Worm (Caenorhabditis elegans) whole organism, late embryonic: ENCODE measurements around the gene C28G1.10.
A peak's percentile ranks its signal among the peaks of the same experiment; 100 is the strongest.

Source experiments
- K02D7.2 ChIP-seq: sonication (generic microtip); optimal IDR thresholded peaks from 2 replicates; lab custom pipeline; 2017; ENCODE audit warnings: mild to moderate bottlenecking, missing genetic modification characterization, missing compliant biosample characterization
- ceh-31 ChIP-seq: sonication (generic microtip); optimal IDR thresholded peaks from 2 replicates; lab custom pipeline; 2016; ENCODE audit warnings: missing genetic modification characterization, missing compliant biosample characterization
- elt-2 ChIP-seq: sonication (generic microtip); optimal IDR thresholded peaks from 2 replicates; lab custom pipeline; 2016; ENCODE audit warnings: missing genetic modification reagents, missing genetic modification characterization, missing compliant biosample characterization
- ets-4 ChIP-seq: sonication (generic microtip); optimal IDR thresholded peaks from 2 replicates; lab custom pipeline; 2016; ENCODE audit warnings: missing genetic modification characterization, missing compliant biosample characterization
- eyg-1 ChIP-seq: sonication (generic microtip); optimal IDR thresholded peaks from 2 replicates; lab custom pipeline; 2016; ENCODE audit warnings: missing genotype, missing genetic modification characterization, missing compliant biosample characterization
- hlh-30 ChIP-seq: sonication (generic microtip); optimal IDR thresholded peaks from 2 replicates; lab custom pipeline; 2017; ENCODE audit warnings: antibody characterized with exemption, missing genetic modification characterization, missing compliant biosample characterization; ENCODE audit not compliant: insufficient read depth
- hlh-6 ChIP-seq: sonication (generic microtip); optimal IDR thresholded peaks from 2 replicates; lab custom pipeline; 2016; ENCODE audit warnings: missing genotype, missing genetic modification characterization, missing compliant biosample characterization
- mec-3 ChIP-seq: sonication (generic microtip); optimal IDR thresholded peaks from 2 replicates; lab custom pipeline; 2016; ENCODE audit warnings: borderline replicate concordance, missing genetic modification characterization, missing compliant biosample characterization
- nhr-11 ChIP-seq: fragments of 150-350 bp; optimal IDR thresholded peaks from 2 replicates; lab custom pipeline; 2014; ENCODE audit warnings: missing biosample characterization, missing genetic modification characterization
- pha-4 ChIP-seq: fragments of 150-350 bp; optimal IDR thresholded peaks from 2 replicates; lab custom pipeline; 2018; ENCODE audit warnings: missing biosample characterization, missing genetic modification reagents, missing genetic modification characterization
- rnt-1 ChIP-seq: sonication (generic microtip); optimal IDR thresholded peaks from 2 replicates; lab custom pipeline; 2016; ENCODE audit warnings: missing genetic modification characterization, missing compliant biosample characterization
- ztf-16 ChIP-seq: sonication (generic microtip); optimal IDR thresholded peaks from 2 replicates; lab custom pipeline; 2017; ENCODE audit warnings: missing genetic modification characterization, missing compliant biosample characterization

- TF ChIP-seq ets-4 (no peak), K02D7.2 (tag; lab: Kevin White, UChicago) (no peak), nhr-11 (tag; lab: Kevin White, UChicago) (no peak), hlh-30 (tag; lab: Kevin White, UChicago) (no peak), pha-4 (tag; lab: Kevin White, UChicago) (no peak), ztf-16 (tag; lab: Kevin White, UChicago) (no peak), ceh-31 (tag; lab: Kevin White, UChicago) (no peak), mec-3 (no peak), hlh-6 (tag; lab: Kevin White, UChicago) (no peak), eyg-1 (no peak), rnt-1 (tag; lab: Kevin White, UChicago) (no peak), elt-2 (tag; lab: Kevin White, UChicago) (peak; percentile 74)
Observed at ce11 chrX:8891393-8891953, 44.6 kb downstream of the C28G1.10 start.
